Fruit fly (Drosophila melanogaster) whole organism, embryonic: ENCODE measurements around the gene crq.

ENCODE experiments used
- Asciz ChIP-seq: fragments of 200-800 bp; sonication (Bioruptor generic); optimal IDR thresholded peaks from 2 replicates; lab custom pipeline; 2017; ENCODE audit warnings: missing biosample characterization, mild to moderate bottlenecking, missing genetic modification characterization, missing genetic modification reagents
- Bdp1 ChIP-seq: fragments of 200-800 bp; sonication (Bioruptor generic); optimal IDR thresholded peaks from 3 replicates; lab custom pipeline; 2016; ENCODE audit warnings: missing biosample characterization, missing genetic modification characterization
- CG12071 ChIP-seq: fragments of 200-800 bp; sonication (Bioruptor generic); optimal IDR thresholded peaks from 3 replicates; lab custom pipeline; 2018; ENCODE audit warnings: missing biosample characterization, mild to moderate bottlenecking, missing genetic modification characterization
- CG12769 ChIP-seq: fragments of 200-800 bp; sonication (Bioruptor generic); optimal IDR thresholded peaks from 2 replicates; lab custom pipeline; 2019; ENCODE audit warnings: missing biosample characterization, mild to moderate bottlenecking, missing genetic modification characterization, moderate library complexity
- CG14965 ChIP-seq: fragments of 200-800 bp; sonication (Bioruptor generic); optimal IDR thresholded peaks from 2 replicates; lab custom pipeline; 2016; ENCODE audit warnings: missing biosample characterization, missing genetic modification characterization, borderline replicate concordance
- CG1603 ChIP-seq: fragments of 200-800 bp; sonication (Bioruptor generic); optimal IDR thresholded peaks from 2 replicates; lab custom pipeline; 2019; ENCODE audit warnings: missing biosample characterization, mild to moderate bottlenecking, missing genetic modification characterization, moderate library complexity
- CG16815 ChIP-seq: fragments of 200-800 bp; sonication (Bioruptor generic); optimal IDR thresholded peaks from 3 replicates; lab custom pipeline; 2017; ENCODE audit warnings: missing biosample characterization, mild to moderate bottlenecking, missing genetic modification characterization
- CG16863 ChIP-seq: fragments of 200-800 bp; sonication (Bioruptor generic); optimal IDR thresholded peaks from 3 replicates; lab custom pipeline; 2016; ENCODE audit warnings: missing biosample characterization, missing genetic modification characterization
- CG17802 ChIP-seq: fragments of 200-800 bp; sonication (Bioruptor generic); optimal IDR thresholded peaks from 2 replicates; lab custom pipeline; 2018; ENCODE audit warnings: missing biosample characterization, mild to moderate bottlenecking, missing genetic modification characterization, moderate library complexity
- CG1792 ChIP-seq: fragments of 200-800 bp; sonication (Bioruptor generic); optimal IDR thresholded peaks from 2 replicates; lab custom pipeline; 2016; ENCODE audit warnings: missing biosample characterization, missing genetic modification characterization
- CG2678 ChIP-seq: fragments of 200-800 bp; sonication (Bioruptor generic); optimal IDR thresholded peaks from 3 replicates; lab custom pipeline; 2019; ENCODE audit warnings: missing biosample characterization, mild to moderate bottlenecking, missing genetic modification characterization, moderate library complexity
- CG2712 ChIP-seq: fragments of 200-800 bp; optimal IDR thresholded peaks from 3 replicates; lab custom pipeline; 2019; ENCODE audit warnings: missing biosample characterization, mild to moderate bottlenecking, missing genetic modification characterization, moderate library complexity
- CG31224 ChIP-seq: fragments of 200-800 bp; sonication (Bioruptor generic); IDR thresholded peaks from 2 replicates; pipeline ENCODE4 v1.3.6; 2022; ENCODE audit warnings: missing biosample characterization, missing genetic modification characterization
- CG32767 ChIP-seq: fragments of 200-800 bp; sonication (Bioruptor generic); IDR thresholded peaks from 2 replicates; pipeline ENCODE4 v1.3.6; 2022; ENCODE audit warnings: missing biosample characterization, missing genetic modification characterization
- CG4617 ChIP-seq: fragments of 200-800 bp; sonication (Bioruptor generic); optimal IDR thresholded peaks from 3 replicates; lab custom pipeline; 2016; ENCODE audit warnings: missing biosample characterization, missing genetic modification characterization, borderline replicate concordance
- CG6254 ChIP-seq: fragments of 200-800 bp; sonication (Bioruptor generic); optimal IDR thresholded peaks from 3 replicates; lab custom pipeline; 2017; ENCODE audit warnings: mild to moderate bottlenecking, missing biosample characterization, missing genetic modification reagents, missing genetic modification characterization
- CG6813 ChIP-seq: fragments of 200-800 bp; sonication (Bioruptor generic); optimal IDR thresholded peaks from 2 replicates; lab custom pipeline; 2017; ENCODE audit warnings: missing biosample characterization, missing genetic modification characterization, mild to moderate bottlenecking, moderate library complexity, missing genetic modification reagents
- CG8765 ChIP-seq: fragments of 200-800 bp; sonication (Bioruptor generic); IDR thresholded peaks from 2 replicates; pipeline ENCODE4 v1.3.6; 2022; ENCODE audit warnings: missing biosample characterization, missing genetic modification characterization
- Camta ChIP-seq: fragments of 200-800 bp; sonication (Bioruptor generic); optimal IDR thresholded peaks from 2 replicates; lab custom pipeline; 2016; ENCODE audit warnings: missing biosample characterization, missing genetic modification characterization
- D19A ChIP-seq: fragments of 200-800 bp; optimal IDR thresholded peaks from 3 replicates; lab custom pipeline; 2019; ENCODE audit warnings: missing biosample characterization, mild to moderate bottlenecking, missing genetic modification characterization, moderate library complexity
- Dref ChIP-seq: fragments of 200-800 bp; sonication (Bioruptor generic); IDR thresholded peaks from 2 replicates; pipeline ENCODE4 v1.3.6; 2022; ENCODE audit warnings: missing biosample characterization, missing genetic modification characterization
- E2f2 ChIP-seq: fragments of 200-800 bp; sonication (Bioruptor generic); IDR thresholded peaks from 2 replicates; pipeline ENCODE4 v1.3.6; 2022; ENCODE audit warnings: missing biosample characterization, missing genetic modification characterization
- Eip74EF ChIP-seq, 2 experiments: fragments of 200-800 bp in 1 of 2; fragments of >200 bp in 1 of 2; sonication (Bioruptor generic) in 1 of 2; optimal IDR thresholded peaks; 2 replicates each; lab custom pipeline; 2017 to 2019; ENCODE audit warnings: missing biosample characterization in 2 of 2, missing genetic modification characterization in 2 of 2, mild to moderate bottlenecking in 1 of 2, moderate library complexity in 1 of 2
- Ets97D ChIP-seq: fragments of 200-800 bp; sonication (Bioruptor generic); optimal IDR thresholded peaks from 3 replicates; lab custom pipeline; 2016; ENCODE audit warnings: missing biosample characterization, missing genetic modification characterization
- Fer3 ChIP-seq: fragments of 200-800 bp; sonication (Bioruptor generic); optimal IDR thresholded peaks from 2 replicates; lab custom pipeline; 2018; ENCODE audit warnings: missing biosample characterization, mild to moderate bottlenecking, missing genetic modification characterization, moderate library complexity
- Hand ChIP-seq: fragments of 200-800 bp; sonication (Bioruptor generic); optimal IDR thresholded peaks from 2 replicates; lab custom pipeline; 2017; ENCODE audit warnings: mild to moderate bottlenecking, missing biosample characterization, missing genetic modification reagents, missing genetic modification characterization
- Lim3 ChIP-seq: fragments of 200-800 bp; sonication (Bioruptor generic); IDR thresholded peaks from 2 replicates; pipeline ENCODE4 v1.3.6; 2022; ENCODE audit warnings: missing biosample characterization, missing genetic modification characterization
- Myb ChIP-seq: fragments of 200-800 bp; sonication (Bioruptor generic); optimal IDR thresholded peaks from 2 replicates; lab custom pipeline; 2016; ENCODE audit warnings: missing biosample characterization, missing genetic modification characterization
- NK7.1 ChIP-seq: fragments of 200-800 bp; sonication (Bioruptor generic); optimal IDR thresholded peaks from 3 replicates; lab custom pipeline; 2016; ENCODE audit warnings: missing biosample characterization, missing genetic modification characterization
- Nf-YB ChIP-seq: fragments of 200-800 bp; sonication (Bioruptor generic); optimal IDR thresholded peaks from 3 replicates; lab custom pipeline; 2019; ENCODE audit warnings: missing biosample characterization, mild to moderate bottlenecking, missing genetic modification characterization, moderate library complexity
- TFAM ChIP-seq: fragments of 200-800 bp; sonication (Bioruptor generic); optimal IDR thresholded peaks from 2 replicates; lab custom pipeline; 2017; ENCODE audit warnings: missing biosample characterization, missing genetic modification characterization, inconsistent platforms
- Xrp1 ChIP-seq: fragments of 200-800 bp; sonication (Bioruptor generic); IDR thresholded peaks from 2 replicates; pipeline ENCODE4 v1.3.6; 2022; ENCODE audit warnings: missing biosample characterization, missing genetic modification characterization
- ac ChIP-seq: fragments of 200-800 bp; sonication (Bioruptor generic); optimal IDR thresholded peaks from 3 replicates; lab custom pipeline; 2017; ENCODE audit warnings: missing biosample characterization, mild to moderate bottlenecking, missing genetic modification characterization
- al ChIP-seq: fragments of 200-800 bp; sonication (Bioruptor generic); IDR thresholded peaks from 2 replicates; pipeline ENCODE4 v1.3.6; 2022; ENCODE audit warnings: missing biosample characterization, missing genetic modification characterization
- ash1 ChIP-seq: fragments of 200-800 bp; sonication (Bioruptor generic); optimal IDR thresholded peaks from 2 replicates; lab custom pipeline; 2018; ENCODE audit warnings: missing biosample characterization, mild to moderate bottlenecking, missing genetic modification characterization
- dysf ChIP-seq: fragments of 200-800 bp; sonication (Bioruptor generic); IDR thresholded peaks from 3 replicates; pipeline ENCODE4 v1.3.6; 2022; ENCODE audit warnings: missing biosample characterization, missing genetic modification characterization
- fd96Cb ChIP-seq: fragments of 200-800 bp; sonication (Bioruptor generic); optimal IDR thresholded peaks from 2 replicates; lab custom pipeline; 2018; ENCODE audit warnings: missing biosample characterization, mild to moderate bottlenecking, missing genetic modification characterization, moderate library complexity
- gcm ChIP-seq: fragments of 200-800 bp; sonication (Bioruptor generic); optimal IDR thresholded peaks from 2 replicates; lab custom pipeline; 2019; ENCODE audit warnings: missing biosample characterization, mild to moderate bottlenecking, missing genetic modification characterization, moderate library complexity
- inv ChIP-seq: fragments of 200-800 bp; sonication (Bioruptor generic); IDR thresholded peaks from 2 replicates; pipeline ENCODE4 v1.3.6; 2022; ENCODE audit warnings: missing biosample characterization, missing genetic modification characterization; ENCODE audit not compliant: partially characterized antibody
- ken ChIP-seq: fragments of 200-800 bp; sonication (Bioruptor generic); IDR thresholded peaks from 3 replicates; pipeline ENCODE4 v1.3.6; 2022; ENCODE audit warnings: missing biosample characterization, missing genetic modification characterization
- klu ChIP-seq: fragments of 200-800 bp; sonication (Bioruptor generic); IDR thresholded peaks from 2 replicates; pipeline ENCODE4 v1.3.6; 2022; ENCODE audit warnings: missing biosample characterization, missing genetic modification characterization
- mam ChIP-seq: fragments of 200-800 bp; sonication (Bioruptor generic); optimal IDR thresholded peaks from 3 replicates; lab custom pipeline; 2016; ENCODE audit warnings: missing biosample characterization, missing genetic modification characterization
- nom ChIP-seq: fragments of 200-800 bp; sonication (Bioruptor generic); optimal IDR thresholded peaks from 2 replicates; lab custom pipeline; 2017; ENCODE audit warnings: missing biosample characterization, missing genetic modification characterization, mild to moderate bottlenecking, moderate library complexity, missing genetic modification reagents
- pum ChIP-seq: fragments of 200-800 bp; sonication (Bioruptor generic); optimal IDR thresholded peaks from 2 replicates; lab custom pipeline; 2016; ENCODE audit warnings: missing biosample characterization, missing genetic modification characterization
- schlank ChIP-seq: fragments of 200-800 bp; sonication (Bioruptor generic); optimal IDR thresholded peaks from 2 replicates; lab custom pipeline; 2018; ENCODE audit warnings: missing biosample characterization, mild to moderate bottlenecking, missing genetic modification characterization
- so ChIP-seq: fragments of 200-800 bp; sonication (Bioruptor generic); IDR thresholded peaks from 3 replicates; pipeline ENCODE4 v1.3.6; 2022; ENCODE audit warnings: missing biosample characterization, missing genetic modification characterization
- sr ChIP-seq: fragments of 200-800 bp; sonication (Bioruptor generic); IDR thresholded peaks from 3 replicates; pipeline ENCODE4 v1.3.6; 2022; ENCODE audit warnings: missing biosample characterization, missing genetic modification characterization
- unc-4 ChIP-seq: fragments of 200-800 bp; sonication (Bioruptor generic); IDR thresholded peaks from 2 replicates; pipeline ENCODE4 v1.3.6; 2022; ENCODE audit warnings: missing biosample characterization, missing genetic modification characterization; ENCODE audit not compliant: partially characterized antibody
- yki ChIP-seq: fragments of >200 bp; optimal IDR thresholded peaks from 3 replicates; lab custom pipeline; 2018

crq gene

dm6 chr2L:441927-442691 lies 10.7 kb downstream of the crq start (continued):
- TF ChIP-seq pum (GFP tag; lab: Kevin White, UChicago): peak; percentile 87
- no peak for TF ChIP-seq Hand
- TF ChIP-seq CG1603: peak; percentile 96
- peak; percentile 91 for TF ChIP-seq ken (GFP tag; lab: Robert Waterston, UW)
- peak; percentile 72 for TF ChIP-seq CG17802 (tag; lab: Kevin White, UChicago)
- TF ChIP-seq D19A: peak; percentile 79
- TF ChIP-seq so (GFP tag; lab: Robert Waterston, UW): peak; percentile 75; the same call in 2 of the 3 replicates
- TF ChIP-seq CG1792: peak; percentile 46
- TF ChIP-seq yki: no peak
- TF ChIP-seq CG6254 (GFP tag; lab: Kevin White, UChicago): peak; percentile 84
- peak; percentile 73 for TF ChIP-seq dysf (GFP tag; lab: Robert Waterston, UW)
- TF ChIP-seq CG12071 (GFP tag; lab: Kevin White, UChicago): peak; percentile 73
- TF ChIP-seq CG6813 (GFP tag; lab: Kevin White, UChicago): peak; percentile 80
- TF ChIP-seq ash1 (GFP tag; lab: Kevin White, UChicago): no peak
- TF ChIP-seq Ets97D (GFP tag; lab: Kevin White, UChicago): peak; percentile 43
- no peak for TF ChIP-seq inv (GFP tag; lab: Robert Waterston, UW)
- TF ChIP-seq gcm (GFP tag; lab: Kevin White, UChicago): peak; percentile 86
- 0 out of 2 replicates have a peak, but pooled peaks have one; percentile 23 for TF ChIP-seq Dref (GFP tag; lab: Robert Waterston, UW)
- TF ChIP-seq CG14965 (GFP tag; lab: Kevin White, UChicago): peak; percentile 12
- peak; percentile 91 for TF ChIP-seq nom (GFP tag; lab: Kevin White, UChicago)
- peak; percentile 12 for TF ChIP-seq TFAM
- TF ChIP-seq klu (GFP tag; lab: Robert Waterston, UW): peak; percentile 58
- no peak for TF ChIP-seq al (GFP tag; lab: Robert Waterston, UW)
- TF ChIP-seq Fer3 (tag; lab: Kevin White, UChicago): peak; percentile 61
- TF ChIP-seq CG32767 (GFP tag; lab: Robert Waterston, UW): peak; percentile 73; the same call in 1 of the 2 replicates
- peak; percentile 75 for TF ChIP-seq Lim3 (GFP tag; lab: Robert Waterston, UW)
- peak; percentile 67 for TF ChIP-seq Bdp1
- peak; percentile 58 for TF ChIP-seq ac (GFP tag; lab: Kevin White, UChicago)
- peak; percentile 81 for TF ChIP-seq sr (GFP tag; lab: Robert Waterston, UW)
- peak; percentile 45 for TF ChIP-seq Nf-YB (GFP tag; lab: Kevin White, UChicago)
- peak; percentile 84 for TF ChIP-seq CG8765 (GFP tag; lab: Robert Waterston, UW)
- TF ChIP-seq CG4617 (GFP tag; lab: Kevin White, UChicago): no peak
- TF ChIP-seq CG12769: peak; percentile 80
- peak; percentile 79 for TF ChIP-seq Asciz (GFP tag; lab: Kevin White, UChicago)
- TF ChIP-seq mam (GFP tag; lab: Kevin White, UChicago): peak; percentile 55
- peak in 1 of 2 experiments; percentile 33 for TF ChIP-seq Eip74EF (GFP tag; optimal IDR thresholded peaks at IDR 0.05; lab: Kevin White, UChicago)
- TF ChIP-seq E2f2: peak; percentile 62
- peak; percentile 58 for TF ChIP-seq Myb (GFP tag; lab: Kevin White, UChicago)
- peak; percentile 86 for TF ChIP-seq CG16863
- peak; percentile 44 for TF ChIP-seq NK7.1
- peak; percentile 78 for TF ChIP-seq CG16815
- TF ChIP-seq CG31224 (GFP tag; lab: Robert Waterston, UW): peak; percentile 46; the same call in 1 of the 2 replicates
- TF ChIP-seq fd96Cb: peak; percentile 89
- TF ChIP-seq Camta (GFP tag; lab: Kevin White, UChicago): peak; percentile 82
- TF ChIP-seq Xrp1: peak; percentile 93
- TF ChIP-seq CG2678 (tag; lab: Kevin White, UChicago): no peak
- no peak for TF ChIP-seq schlank (tag; lab: Kevin White, UChicago)
- no peak for TF ChIP-seq unc-4 (GFP tag; lab: Robert Waterston, UW)
- peak; percentile 92 for TF ChIP-seq CG2712
